Fruit fly (Drosophila melanogaster): ENCODE data around the gene fray.

Gene fray

dm6 chr3R:18624541-18624940 is 51.6 kb downstream of the fray start:
- peak; percentile 9 for TF ChIP-seq sens (GFP tag)
- TF ChIP-seq dmrt99B (tag; optimal IDR thresholded peaks at IDR 0.05): peak; percentile 11
- TF ChIP-seq Drgx (GFP tag; IDR thresholded peaks at IDR 0.05): peak; percentile 66
- TF ChIP-seq Bdp1 (GFP tag; optimal IDR thresholded peaks at IDR 0.05): no peak
- TF ChIP-seq CG11504 (tag; optimal IDR thresholded peaks at IDR 0.05): peak; percentile 5
- TF ChIP-seq gem (tag; optimal IDR thresholded peaks at IDR 0.05): peak; percentile 25
- peak; percentile 11 for TF ChIP-seq Sox102F (GFP tag; optimal IDR thresholded peaks at IDR 0.05)
- 0 out of 2 replicates have a peak, but pooled peaks have one; percentile 21 for TF ChIP-seq vvl (GFP tag; IDR thresholded peaks at IDR 0.05)
- TF ChIP-seq CG6689 (GFP tag; IDR thresholded peaks at IDR 0.05): 0 out of 2 replicates have a peak, but pooled peaks have one; percentile 13
- no peak for TF ChIP-seq MESR4 (GFP tag; optimal IDR thresholded peaks at IDR 0.05)
- TF ChIP-seq bsh (GFP tag; optimal IDR thresholded peaks at IDR 0.05): peak in 1 of 2 experiments; percentile 11

- TF ChIP-seq Awh (GFP tag; IDR thresholded peaks at IDR 0.05) (peak; percentile 65; the same call in 1 of the 2 replicates), tna (GFP tag; IDR thresholded peaks at IDR 0.05; ENCODE audit: partially characterized antibody) (peak; percentile 59; the same call in 1 of the 2 replicates), CG2116 (GFP tag; optimal IDR thresholded peaks at IDR 0.05) (no peak), Tbp (GFP tag; optimal IDR thresholded peaks at IDR 0.05) (no peak), gce (GFP tag; IDR thresholded peaks at IDR 0.05) (peak; percentile 36; the same call in 1 of the 3 replicates), Scr (GFP tag; IDR thresholded peaks at IDR 0.05; ENCODE audit: partially characterized antibody) (peak; percentile 57; the same call in 1 of the 2 replicates), NFAT (GFP tag; IDR thresholded peaks at IDR 0.05) (no peak), CG11085 (GFP tag; IDR thresholded peaks at IDR 0.05) (no peak), nerfin-2 (GFP tag; IDR thresholded peaks at IDR 0.05; ENCODE audit: partially characterized antibody) (peak; percentile 62), CG7963 (GFP tag; IDR thresholded peaks at IDR 0.05; ENCODE audit: partially characterized antibody) (peak; percentile 56; the same call in 2 of the 3 replicates), chinmo (GFP tag; IDR thresholded peaks at IDR 0.05; ENCODE audit: partially characterized antibody) (peak; percentile 74; the same call in 2 of the 4 replicates), Adf1 (GFP tag; IDR thresholded peaks at IDR 0.05) (0 out of 2 replicates have a peak, but pooled peaks have one; percentile 27), Opbp (GFP tag; IDR thresholded peaks at IDR 0.05; ENCODE audit: partially characterized antibody) (peak; percentile 66; the same call in 2 of the 3 replicates), Atf3 (GFP tag; optimal IDR thresholded peaks at IDR 0.05) (peak; percentile 34), ems (GFP tag; optimal IDR thresholded peaks at IDR 0.05) (no peak), ato (GFP tag; IDR thresholded peaks at IDR 0.05; ENCODE audit: partially characterized antibody) (peak; percentile 74), Xrp1 (GFP tag; IDR thresholded peaks at IDR 0.05) (0 out of 2 replicates have a peak, but pooled peaks have one; percentile 25), wek (GFP tag; optimal IDR thresholded peaks at IDR 0.05) (no peak), sima (GFP tag; optimal IDR thresholded peaks at IDR 0.05) (no peak), her (GFP tag; optimal IDR thresholded peaks at IDR 0.05) (no peak), Hr78 (GFP tag; optimal IDR thresholded peaks at IDR 0.05) (peak in 1 of 2 experiments; percentile 62), Sox100B (GFP tag; optimal IDR thresholded peaks at IDR 0.05) (no peak), dmrt99B (tag; optimal IDR thresholded peaks at IDR 0.05) (peak; percentile 11), Hand (GFP tag; optimal IDR thresholded peaks at IDR 0.05) (no peak), Deaf1 (tag; optimal IDR thresholded peaks at IDR 0.05) (no peak), CG5180 (GFP tag; optimal IDR thresholded peaks at IDR 0.05) (peak; percentile 57), CG4328 (GFP tag; optimal IDR thresholded peaks at IDR 0.05) (no peak), CG1233 (GFP tag; optimal IDR thresholded peaks at IDR 0.05) (no peak), Sry-β (GFP tag; optimal IDR thresholded peaks at IDR 0.05) (peak; percentile 81), inv (GFP tag; IDR thresholded peaks at IDR 0.05; ENCODE audit: partially characterized antibody) (peak; percentile 17; the same call in 1 of the 2 replicates), row (GFP tag; IDR thresholded peaks at IDR 0.05) (0 out of 3 replicates have a peak, but pooled peaks have one; percentile 20), CG13287 (GFP tag; IDR thresholded peaks at IDR 0.05; ENCODE audit: partially characterized antibody) (peak; percentile 43; the same call in 1 of the 2 replicates), HmgZ (tag; optimal IDR thresholded peaks at IDR 0.05) (no peak), CG7271 (tag; optimal IDR thresholded peaks at IDR 0.05) (no peak), knrl (GFP tag; IDR thresholded peaks at IDR 0.05; ENCODE audit: partially characterized antibody) (peak; percentile 44), Sin3A (optimal IDR thresholded peaks at IDR 0.05) (no peak), CG6813 (GFP tag; optimal IDR thresholded peaks at IDR 0.05) (no peak)
Observed at dm6 chr3R:18628311-18628811, 55.5 kb downstream of the fray start.
